Worm (Caenorhabditis elegans): Measurements from ENCODE around the gene F45D3.4.

The F45D3.4 gene

ce11 chrV:12550755-12551154 is 2.2 kb downstream of the F45D3.4 start:
- TF ChIP-seq hlh-15 (tag; optimal IDR thresholded peaks at IDR 0.05) = no peak
- peak; percentile 10 for TF ChIP-seq dve-1 (tag; optimal IDR thresholded peaks at IDR 0.05)

- TF ChIP-seq C38D4.7 (GFP tag; optimal IDR thresholded peaks at IDR 0.05) (no peak), hlh-8 (tag; optimal IDR thresholded peaks at IDR 0.05) (no peak), sox-2 (GFP tag; IDR thresholded peaks at IDR 0.05) (no peak), ceh-22 (tag; optimal IDR thresholded peaks at IDR 0.05) (no peak), T23F11.4 (GFP tag; optimal IDR thresholded peaks at IDR 0.05) (no peak), ceh-48 (tag; optimal IDR thresholded peaks at IDR 0.05) (no peak), nfya-1 (tag; optimal IDR thresholded peaks at IDR 0.05) (no peak), ztf-16 (tag; optimal IDR thresholded peaks at IDR 0.05) (no peak), zip-5 (tag; optimal IDR thresholded peaks at IDR 0.05) (no peak), hlh-13 (GFP tag; optimal IDR thresholded peaks at IDR 0.05) (no peak)
These were observed 2.9 kb downstream of the F45D3.4 start, which contains the start of gene F45D3.3 for ce11 chrV:12550036-12550626. TSS of gene F45D3.3 (minus strand) at chrV:12550385.

DNA sequence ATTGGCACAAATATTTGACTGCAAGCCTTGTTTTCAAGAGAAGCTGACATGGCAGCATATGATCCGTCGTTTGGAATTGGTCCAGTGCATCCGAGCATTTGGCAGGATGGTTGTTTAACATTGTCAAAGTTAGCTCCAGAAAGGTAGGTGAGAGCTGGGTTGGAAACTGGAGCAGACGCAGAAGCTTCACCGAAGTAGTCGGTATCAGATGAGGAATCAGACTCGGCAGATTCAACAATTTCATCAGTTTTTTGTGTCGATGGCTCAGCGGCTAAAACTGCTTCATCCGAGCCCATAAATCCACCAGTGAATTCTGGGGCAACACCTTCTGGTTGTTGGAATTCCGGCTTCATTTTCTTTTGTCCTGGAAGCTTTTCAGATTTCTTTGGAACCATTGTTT is 3.4 kb downstream of the F45D3.4 start:
- TF ChIP-seq ceh-31 (tag; optimal IDR thresholded peaks at IDR 0.05) (no peak), eyg-1 (tag; optimal IDR thresholded peaks at IDR 0.05) (no peak), nfya-1 (tag; optimal IDR thresholded peaks at IDR 0.05) (no peak), ceh-18 (tag; optimal IDR thresholded peaks at IDR 0.05) (no peak), ztf-16 (tag; optimal IDR thresholded peaks at IDR 0.05) (no peak)

- TF ChIP-seq ceh-22 (tag; optimal IDR thresholded peaks at IDR 0.05) (no peak), C38D4.7 (GFP tag; optimal IDR thresholded peaks at IDR 0.05) (no peak), ceh-19 (GFP tag; optimal IDR thresholded peaks at IDR 0.05) (no peak), npax-4 (tag; optimal IDR thresholded peaks at IDR 0.05) (no peak), zip-5 (tag; optimal IDR thresholded peaks at IDR 0.05) (no peak), ceh-14 (tag; optimal IDR thresholded peaks at IDR 0.05) (no peak), pax-1 (tag; optimal IDR thresholded peaks at IDR 0.05) (no peak), F13H6.1 (tag; optimal IDR thresholded peaks at IDR 0.05) (no peak), hlh-8 (tag; optimal IDR thresholded peaks at IDR 0.05) (no peak), eyg-1 (tag; optimal IDR thresholded peaks at IDR 0.05) (no peak)
These were observed 4.2 kb downstream of the F45D3.4 start for ce11 chrV:12548830-12549229.

DNA sequence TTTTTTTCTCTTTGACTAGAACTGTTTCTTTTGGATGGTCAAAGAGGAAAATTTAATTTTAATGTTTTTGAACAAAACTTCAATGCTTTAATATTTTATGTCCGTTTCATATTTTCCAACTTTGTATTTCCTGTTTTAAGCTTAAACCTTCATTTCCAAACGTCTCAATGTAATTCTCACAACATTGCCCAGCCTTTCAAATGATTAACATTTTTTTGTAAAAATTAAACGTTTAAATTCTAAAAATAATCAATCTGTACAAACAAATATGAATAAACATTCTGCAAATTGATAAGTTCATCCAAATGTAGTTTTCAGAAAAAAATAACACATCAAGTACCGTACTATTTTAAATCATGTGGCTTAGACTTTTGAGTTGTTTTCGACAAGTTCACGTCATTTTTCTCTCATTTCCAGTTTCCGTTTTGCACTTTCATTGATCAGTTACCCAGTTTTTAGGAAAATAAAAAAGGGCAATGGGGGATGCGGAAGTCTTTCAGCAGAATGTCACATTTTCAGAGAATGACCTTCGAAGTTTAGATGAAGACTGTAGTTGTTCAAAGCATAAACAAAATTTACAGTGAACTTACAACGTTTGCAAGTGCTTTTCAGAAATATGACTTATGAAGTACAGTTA is 10.2 kb downstream of the F45D3.4 start:
- TF ChIP-seq ceh-45 (GFP tag; IDR thresholded peaks at IDR 0.05) (no peak), ceh-48 (tag; optimal IDR thresholded peaks at IDR 0.05) (no peak), zip-5 (tag; optimal IDR thresholded peaks at IDR 0.05) (no peak), hlh-13 (GFP tag; optimal IDR thresholded peaks at IDR 0.05) (no peak), elt-2 (tag; optimal IDR thresholded peaks at IDR 0.05) (no peak), hlh-6 (tag; optimal IDR thresholded peaks at IDR 0.05) (no peak), nhr-11 (tag; optimal IDR thresholded peaks at IDR 0.05) (no peak), tbx-7 (tag; optimal IDR thresholded peaks at IDR 0.05) (no peak)

ce11 chrV:12541207-12541606 is 11.8 kb downstream of the F45D3.4 start:
- TF ChIP-seq mec-3 (tag; optimal IDR thresholded peaks at IDR 0.05; ENCODE audit: borderline replicate concordance) (no peak), syd-9 (tag; optimal IDR thresholded peaks at IDR 0.05) (no peak), ceh-14 (tag; optimal IDR thresholded peaks at IDR 0.05) (no peak), K09A11.1 (tag; optimal IDR thresholded peaks at IDR 0.05; ENCODE audit: insufficient read depth) (no peak), ceh-22 (tag; optimal IDR thresholded peaks at IDR 0.05) (no peak), fkh-10 (GFP tag; optimal IDR thresholded peaks at IDR 0.05) (no peak), Y22D7AL.16 (tag; optimal IDR thresholded peaks at IDR 0.05) (no peak), che-1 (tag; optimal IDR thresholded peaks at IDR 0.05) (no peak), tbx-2 (tag; optimal IDR thresholded peaks at IDR 0.05) (no peak), rnt-1 (tag; optimal IDR thresholded peaks at IDR 0.05) (no peak), lin-11 (tag; optimal IDR thresholded peaks at IDR 0.05) (no peak), pag-3 (tag; optimal IDR thresholded peaks at IDR 0.05; ENCODE audit: borderline replicate concordance) (no peak), ceh-19 (GFP tag; optimal IDR thresholded peaks at IDR 0.05) (no peak), ceh-9 (tag; optimal IDR thresholded peaks at IDR 0.05) (no peak)
